Worm (Caenorhabditis elegans) whole organism, L1 larva: ENCODE measurements around the gene C31G12.4.

Experiments used
- Y116A8C.19 ChIP-seq: sonication (generic microtip); optimal IDR thresholded peaks from 2 replicates; lab custom pipeline; 2016; ENCODE audit warnings: missing compliant biosample characterization, missing genetic modification characterization, borderline replicate concordance
- aha-1 ChIP-seq: fragments of 150-350 bp; optimal IDR thresholded peaks from 2 replicates; lab custom pipeline; 2014; ENCODE audit warnings: missing biosample characterization, missing genetic modification characterization
- aly-2 ChIP-seq: fragments of 150-350 bp; optimal IDR thresholded peaks from 2 replicates; lab custom pipeline; 2014; ENCODE audit warnings: missing biosample characterization, missing genetic modification characterization
- blmp-1 ChIP-seq: fragments of 150-350 bp; optimal IDR thresholded peaks from 2 replicates; lab custom pipeline; 2014; ENCODE audit warnings: missing biosample characterization, missing genetic modification characterization
- ceh-63 ChIP-seq: fragments of 200-800 bp; sonication (Bioruptor generic); optimal IDR thresholded peaks from 2 replicates; lab custom pipeline; 2018; ENCODE audit warnings: mild to moderate bottlenecking, missing genetic modification characterization, missing compliant biosample characterization
- ceh-82 ChIP-seq, 3 experiments: fragments of 150-350 bp in 1 of 3; sonication (generic microtip) in 2 of 3; optimal IDR thresholded peaks; 2 replicates each; lab custom pipeline; 2014 to 2017; ENCODE audit warnings: missing biosample characterization in 3 of 3, missing genetic modification characterization in 3 of 3
- dpl-1 ChIP-seq, 3 experiments: fragments of 150-350 bp in 2 of 3; sonication (generic microtip) in 1 of 3; optimal IDR thresholded peaks; 2 replicates each; lab custom pipeline; 2014 to 2017; ENCODE audit warnings: missing biosample characterization in 3 of 3, missing genetic modification characterization in 3 of 3, missing genetic modification reagents in 3 of 3
- efl-1 ChIP-seq, 4 experiments: fragments of 150-350 bp; optimal IDR thresholded peaks in 3 of 4; peaks in 1 of 4; 1 replicate in 1 of 4; 2 replicates in 3 of 4; lab custom pipeline; 2014; ENCODE audit warnings: missing biosample characterization in 2 of 4, missing genetic modification characterization in 2 of 4, missing genetic modification reagents in 2 of 4
- elt-2 ChIP-seq: sonication (generic microtip); optimal IDR thresholded peaks from 2 replicates; lab custom pipeline; 2016; ENCODE audit warnings: missing genetic modification characterization, mild to moderate bottlenecking, inconsistent platforms, missing compliant biosample characterization, missing genetic modification reagents
- elt-3 ChIP-seq, 6 experiments: fragments of 150-350 bp in 1 of 6; sonication (generic microtip); optimal IDR thresholded peaks; 2 replicates each; lab custom pipeline; 2017 to 2018; ENCODE audit warnings: missing biosample characterization in 6 of 6, missing genetic modification characterization in 6 of 6, inconsistent platforms in 1 of 6
- ets-5 ChIP-seq: fragments of 200-800 bp; sonication (Bioruptor generic); IDR thresholded peaks from 2 replicates; pipeline ENCODE4 v1.3.6; 2022; ENCODE audit warnings: missing genetic modification characterization, missing compliant biosample characterization
- fkh-10 ChIP-seq: sonication (generic microtip); optimal IDR thresholded peaks from 2 replicates; lab custom pipeline; 2017; ENCODE audit warnings: missing biosample characterization, missing genetic modification reagents, missing genetic modification characterization
- fkh-4 ChIP-seq: sonication (generic microtip); optimal IDR thresholded peaks from 2 replicates; lab custom pipeline; 2016; ENCODE audit warnings: missing compliant biosample characterization, missing genetic modification characterization, borderline replicate concordance
- fkh-8 ChIP-seq: sonication (generic microtip); optimal IDR thresholded peaks from 2 replicates; lab custom pipeline; 2016; ENCODE audit warnings: mild to moderate bottlenecking, missing genetic modification characterization, missing compliant biosample characterization
- fos-1 ChIP-seq: fragments of 150-350 bp; optimal IDR thresholded peaks from 2 replicates; lab custom pipeline; 2014; ENCODE audit warnings: missing biosample characterization, missing genetic modification characterization
- hlh-17 ChIP-seq: fragments of 200-800 bp; sonication (Bioruptor generic); optimal IDR thresholded peaks from 2 replicates; lab custom pipeline; 2018; ENCODE audit warnings: missing genetic modification characterization, mild to moderate bottlenecking, missing compliant biosample characterization, moderate library complexity, borderline replicate concordance
- hlh-4 ChIP-seq: sonication (generic microtip); optimal IDR thresholded peaks from 2 replicates; lab custom pipeline; 2016; ENCODE audit warnings: mild to moderate bottlenecking, missing genetic modification characterization, missing compliant biosample characterization
- isw-1 ChIP-seq: fragments of 200-800 bp; sonication (Bioruptor generic); IDR thresholded peaks from 2 replicates; pipeline ENCODE4 v1.3.6; 2022; ENCODE audit warnings: missing genetic modification characterization, missing compliant biosample characterization
- jun-1 ChIP-seq: fragments of 150-350 bp; optimal IDR thresholded peaks from 2 replicates; lab custom pipeline; 2014; ENCODE audit warnings: missing biosample characterization, missing genetic modification reagents, missing genetic modification characterization
- lin-14 ChIP-seq: fragments of 200-800 bp; sonication (Bioruptor generic); optimal IDR thresholded peaks from 2 replicates; lab custom pipeline; 2018; ENCODE audit warnings: mild to moderate bottlenecking, missing genetic modification characterization, moderate library complexity, missing compliant biosample characterization
- nhr-12 ChIP-seq: sonication (generic microtip); optimal IDR thresholded peaks from 2 replicates; lab custom pipeline; 2017; ENCODE audit warnings: missing biosample characterization, missing genetic modification characterization
- nhr-19 ChIP-seq: fragments of 200-800 bp; sonication (Bioruptor generic); conservative IDR thresholded peaks from 2 replicates; pipeline ENCODE4 v1.3.6; 2022; ENCODE audit warnings: missing genetic modification characterization, missing compliant biosample characterization
- nhr-20 ChIP-seq: sonication (generic microtip); optimal IDR thresholded peaks from 2 replicates; lab custom pipeline; 2016; ENCODE audit warnings: mild to moderate bottlenecking, missing genetic modification characterization, missing compliant biosample characterization
- nhr-47 ChIP-seq: sonication (generic microtip); optimal IDR thresholded peaks from 2 replicates; lab custom pipeline; 2016; ENCODE audit warnings: mild to moderate bottlenecking, missing genetic modification characterization, moderate library complexity, missing compliant biosample characterization
- nhr-85 ChIP-seq: sonication (generic microtip); peaks from one replicate; lab custom pipeline; 2016; ENCODE audit warnings: missing genetic modification characterization, inconsistent platforms, missing compliant biosample characterization
- nhr-90 ChIP-seq: sonication (generic microtip); optimal IDR thresholded peaks from 2 replicates; lab custom pipeline; 2016; ENCODE audit warnings: mild to moderate bottlenecking, missing genetic modification characterization, missing compliant biosample characterization; ENCODE audit not compliant: poor library complexity
- pax-3 ChIP-seq: fragments of 200-800 bp; sonication (Bioruptor generic); optimal IDR thresholded peaks from 2 replicates; lab custom pipeline; 2018; ENCODE audit warnings: mild to moderate bottlenecking, missing genetic modification characterization, moderate library complexity, missing compliant biosample characterization
- rnt-1 ChIP-seq: sonication (generic microtip); optimal IDR thresholded peaks from 2 replicates; lab custom pipeline; 2016; ENCODE audit warnings: mild to moderate bottlenecking, missing genetic modification characterization, moderate library complexity, missing compliant biosample characterization
- snpc-4 ChIP-seq: fragments of 150-350 bp; optimal IDR thresholded peaks from 2 replicates; lab custom pipeline; 2014; ENCODE audit warnings: missing biosample characterization, missing genetic modification characterization
- snu-23 ChIP-seq: sonication (generic microtip); optimal IDR thresholded peaks from 2 replicates; lab custom pipeline; 2016; ENCODE audit warnings: missing genetic modification characterization, missing compliant biosample characterization
- sox-4 ChIP-seq: sonication (generic microtip); optimal IDR thresholded peaks from 2 replicates; lab custom pipeline; 2016; ENCODE audit warnings: missing genetic modification characterization, missing compliant biosample characterization
- sup-37 ChIP-seq: fragments of 200-800 bp; sonication (Bioruptor generic); optimal IDR thresholded peaks from 2 replicates; lab custom pipeline; 2018; ENCODE audit warnings: mild to moderate bottlenecking, missing genetic modification characterization, missing compliant biosample characterization
- tbx-2 ChIP-seq: sonication (generic microtip); optimal IDR thresholded peaks from 2 replicates; lab custom pipeline; 2016; ENCODE audit warnings: missing genetic modification characterization, missing compliant biosample characterization
- tlp-1 ChIP-seq: fragments of 150-350 bp; optimal IDR thresholded peaks from 2 replicates; lab custom pipeline; 2014; ENCODE audit warnings: missing biosample characterization, missing genetic modification characterization
- unc-30 ChIP-seq: sonication (generic microtip); optimal IDR thresholded peaks from 2 replicates; lab custom pipeline; 2017; ENCODE audit warnings: missing biosample characterization, missing genetic modification characterization
- unc-98 ChIP-seq: fragments of 200-800 bp; sonication (Bioruptor generic); IDR thresholded peaks from 2 replicates; pipeline ENCODE4 v1.3.6; 2022; ENCODE audit warnings: missing genetic modification characterization, missing compliant biosample characterization
- zag-1 ChIP-seq: fragments of 150-350 bp; optimal IDR thresholded peaks from 2 replicates; lab custom pipeline; 2014; ENCODE audit warnings: missing biosample characterization, missing genetic modification characterization
- ztf-11 ChIP-seq, 2 experiments: sonication (generic microtip); optimal IDR thresholded peaks; 2 replicates each; lab custom pipeline; 2016 to 2017; ENCODE audit warnings: missing genetic modification characterization in 2 of 2, missing biosample characterization in 1 of 2, missing compliant biosample characterization in 1 of 2
- ztf-4 ChIP-seq: fragments of 150-350 bp; optimal IDR thresholded peaks from 2 replicates; lab custom pipeline; 2014; ENCODE audit warnings: missing biosample characterization, missing genetic modification characterization

Gene C31G12.4

ce11 chrV:18209071-18209470, 30.5 kb upstream of the C31G12.4 start, which contains the start of gene F16H6.7:
F16H6.7 (minus strand) TSS chrV:18209171.
- TF ChIP-seq zag-1 (tag; lab: Kevin White, UChicago) (no peak), unc-30 (no peak)

ce11 chrV:18198421-18198820, 19.9 kb upstream of the C31G12.4 start, which contains the start of gene F16H6.4:
F16H6.4 (plus strand) TSS chrV:18198721.
- TF ChIP-seq isw-1 (GFP tag; lab: Robert Waterston, UW) (no peak), nhr-20 (tag; lab: Kevin White, UChicago) (no peak), jun-1 (tag; lab: Kevin White, UChicago) (no peak), nhr-12 (no peak), aha-1 (tag; lab: Kevin White, UChicago) (no peak), nhr-19 (GFP tag; lab: Robert Waterston, UW) (no peak), blmp-1 (tag; lab: Kevin White, UChicago) (no peak), hlh-4 (no peak), nhr-47 (no peak), snpc-4 (tag; lab: Kevin White, UChicago) (no peak), hlh-17 (GFP tag; lab: Kevin White, UChicago) (no peak), ztf-4 (tag; lab: Kevin White, UChicago) (no peak), ets-5 (no peak), fkh-10 (GFP tag; lab: Kevin White, UChicago) (no peak), fkh-4 (tag; lab: Kevin White, UChicago) (no peak), sup-37 (GFP tag; lab: Kevin White, UChicago) (no peak), nhr-85 (tag; lab: Kevin White, UChicago) (no peak)

DNA sequence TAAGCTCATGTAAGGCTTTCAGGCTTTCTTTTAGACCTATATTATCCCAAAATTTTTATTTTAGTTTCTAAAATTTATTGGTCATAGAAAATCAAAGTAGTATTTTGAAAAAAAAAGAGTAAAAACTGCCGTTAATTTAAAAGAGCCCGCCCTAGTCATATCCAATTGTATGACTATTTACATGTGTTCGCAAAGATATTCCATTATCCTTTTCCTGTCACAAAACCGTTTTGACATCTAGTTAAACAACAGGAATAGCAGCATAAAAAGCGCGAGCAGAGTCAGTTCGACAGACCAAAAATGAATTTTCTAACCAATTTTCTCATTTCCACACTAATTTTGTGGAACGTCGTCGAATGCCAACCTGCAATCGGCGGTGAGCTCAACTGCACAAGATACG, 16.4 kb upstream of the C31G12.4 start, which contains the start of gene F16H6.3:
Gene F16H6.3 (plus strand): TSS at position 301 of the 400 bp plus-strand sequence.
- TF ChIP-seq unc-98 (GFP tag; lab: Robert Waterston, UW): no peak
- no peak for TF ChIP-seq aly-2
- no peak for TF ChIP-seq fos-1
- no peak for TF ChIP-seq fkh-8 (tag; lab: Kevin White, UChicago)
- no peak for TF ChIP-seq lin-14 (GFP tag; lab: Kevin White, UChicago)
- no peak for TF ChIP-seq ztf-11 (tag; optimal IDR thresholded peaks at IDR 0.05; lab: Kevin White, UChicago)
- no peak for TF ChIP-seq tlp-1 (tag; lab: Kevin White, UChicago)
- no peak for TF ChIP-seq elt-3 (tag; optimal IDR thresholded peaks at IDR 0.05; lab: Kevin White, UChicago)
- no peak for TF ChIP-seq rnt-1 (tag; lab: Kevin White, UChicago)
- TF ChIP-seq pax-3 (tag; lab: Kevin White, UChicago): no peak
- no peak for TF ChIP-seq tbx-2 (tag; lab: Kevin White, UChicago)

DNA sequence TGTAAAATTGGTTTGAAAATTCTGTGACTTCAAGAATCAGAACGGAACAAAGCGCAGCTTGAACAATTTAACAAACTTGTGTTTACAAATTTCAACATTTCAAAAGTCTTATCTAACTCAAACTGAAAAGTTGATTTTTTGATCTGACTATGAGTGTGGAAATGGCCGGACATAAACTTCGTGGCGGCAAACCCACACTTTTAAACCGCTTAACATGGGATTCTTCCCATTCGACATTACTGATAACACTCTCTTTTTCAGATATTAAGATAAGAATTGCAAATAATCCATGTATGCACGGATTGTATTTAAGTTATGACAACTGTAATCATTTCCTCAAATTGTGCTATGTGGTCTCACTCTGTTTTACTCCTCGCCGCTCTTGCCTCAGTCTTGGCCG, 12.6 kb upstream of the C31G12.4 start, which contains the start of gene clec-42:
Gene clec-42 (plus strand): TSS at position 285 of the 400 bp plus-strand sequence.
- TF ChIP-seq hlh-4 (no peak), ets-5 (no peak), ceh-63 (GFP tag; lab: Kevin White, UChicago) (no peak), dpl-1 (GFP tag; optimal IDR thresholded peaks at IDR 0.05; lab: Kevin White, UChicago) (no peak), sox-4 (tag; lab: Kevin White, UChicago) (no peak), pax-3 (tag; lab: Kevin White, UChicago) (no peak), elt-2 (tag; lab: Kevin White, UChicago) (peak; percentile 88), snu-23 (no peak), zag-1 (tag; lab: Kevin White, UChicago) (no peak), efl-1 (optimal IDR thresholded peaks at IDR 0.05; lab: Kevin White, UChicago) (no peak), efl-1 (GFP tag; optimal IDR thresholded peaks at IDR 0.05 in 1 of 2; lab: Kevin White, UChicago) (peak in 1 of 2 experiments; percentile 8), snpc-4 (tag; lab: Kevin White, UChicago) (no peak), ceh-82 (tag; optimal IDR thresholded peaks at IDR 0.05; lab: Kevin White, UChicago) (no peak), nhr-85 (tag; lab: Kevin White, UChicago) (no peak), tlp-1 (tag; lab: Kevin White, UChicago) (no peak), nhr-90 (tag; lab: Kevin White, UChicago) (peak; percentile 2), sup-37 (GFP tag; lab: Kevin White, UChicago) (no peak), Y116A8C.19 (no peak)
